Fruit fly (Drosophila melanogaster) whole organism, embryonic: Measurements from ENCODE around the gene H2.0.

Experiments
- Abd-B ChIP-seq: fragments of 200-800 bp; sonication (Bioruptor generic); optimal IDR thresholded peaks from 2 replicates; lab custom pipeline; 2018; ENCODE audit warnings: missing biosample characterization, mild to moderate bottlenecking, missing genetic modification characterization, moderate library complexity
- Awh ChIP-seq: fragments of 200-800 bp; sonication (Bioruptor generic); IDR thresholded peaks from 2 replicates; pipeline ENCODE4, ENCODE4 v1.3.6; 2022; ENCODE audit warnings: missing biosample characterization, missing genetic modification characterization
- BtbVII ChIP-seq: fragments of 200-800 bp; sonication (Bioruptor generic); optimal IDR thresholded peaks from 3 replicates; lab custom pipeline; 2017; ENCODE audit warnings: missing biosample characterization, mild to moderate bottlenecking, missing genetic modification characterization
- CG10267 ChIP-seq: fragments of 200-800 bp; sonication (Bioruptor generic); optimal IDR thresholded peaks from 2 replicates; lab custom pipeline; 2018; ENCODE audit warnings: missing biosample characterization, mild to moderate bottlenecking, missing genetic modification characterization, moderate library complexity
- CG10431 ChIP-seq: fragments of 200-800 bp; sonication (Bioruptor generic); optimal IDR thresholded peaks from 3 replicates; lab custom pipeline; 2018; ENCODE audit warnings: missing biosample characterization, mild to moderate bottlenecking, missing genetic modification characterization
- CG12155 ChIP-seq: fragments of 200-800 bp; sonication (Bioruptor generic); optimal IDR thresholded peaks from 3 replicates; lab custom pipeline; 2016; ENCODE audit warnings: missing biosample characterization, missing genetic modification characterization
- CG12744 ChIP-seq: fragments of 200-800 bp; sonication (Bioruptor generic); optimal IDR thresholded peaks from 2 replicates; lab custom pipeline; 2016; ENCODE audit warnings: missing biosample characterization, missing genetic modification characterization
- CG15601 ChIP-seq: fragments of 200-800 bp; sonication (Bioruptor generic); optimal IDR thresholded peaks from 3 replicates; lab custom pipeline; 2019; ENCODE audit warnings: missing biosample characterization, mild to moderate bottlenecking, missing genetic modification characterization, moderate library complexity
- CG17612 ChIP-seq: fragments of 200-800 bp; sonication (Bioruptor generic); IDR thresholded peaks from 2 replicates; pipeline ENCODE4 v1.3.6; 2022; ENCODE audit warnings: missing biosample characterization, missing genetic modification characterization
- CG18262 ChIP-seq: fragments of 200-800 bp; optimal IDR thresholded peaks from 3 replicates; lab custom pipeline; 2019; ENCODE audit warnings: missing biosample characterization, mild to moderate bottlenecking, missing genetic modification characterization, moderate library complexity
- CG3838 ChIP-seq: fragments of 200-800 bp; sonication (Bioruptor generic); optimal IDR thresholded peaks from 3 replicates; lab custom pipeline; 2016; ENCODE audit warnings: missing biosample characterization, missing genetic modification characterization
- CG8281 ChIP-seq: fragments of 200-800 bp; sonication (Bioruptor generic); optimal IDR thresholded peaks from 2 replicates; lab custom pipeline; 2018; ENCODE audit warnings: missing biosample characterization, mild to moderate bottlenecking, missing genetic modification characterization, moderate library complexity
- CG8924 ChIP-seq: fragments of 200-800 bp; optimal IDR thresholded peaks from 3 replicates; lab custom pipeline; 2019; ENCODE audit warnings: missing biosample characterization, mild to moderate bottlenecking, missing genetic modification characterization, moderate library complexity
- CG9609 ChIP-seq: fragments of 200-800 bp; sonication (Bioruptor generic); optimal IDR thresholded peaks from 3 replicates; lab custom pipeline; 2016; ENCODE audit warnings: missing biosample characterization, missing genetic modification characterization
- CG9932 ChIP-seq: fragments of 200-800 bp; sonication (Bioruptor generic); IDR thresholded peaks from 2 replicates; pipeline ENCODE4 v1.3.6; 2022; ENCODE audit warnings: missing biosample characterization, missing genetic modification characterization
- Camta ChIP-seq: fragments of 200-800 bp; sonication (Bioruptor generic); optimal IDR thresholded peaks from 2 replicates; lab custom pipeline; 2016; ENCODE audit warnings: missing biosample characterization, missing genetic modification characterization
- CrebB ChIP-seq: fragments of 200-800 bp; sonication (Bioruptor generic); optimal IDR thresholded peaks from 3 replicates; lab custom pipeline; 2018; ENCODE audit warnings: missing biosample characterization, mild to moderate bottlenecking, missing genetic modification characterization
- HLH3B ChIP-seq: fragments of 200-800 bp; sonication (Bioruptor generic); IDR thresholded peaks from 2 replicates; pipeline ENCODE4 v1.3.6; 2022; ENCODE audit warnings: missing biosample characterization, missing genetic modification characterization
- Hey ChIP-seq: fragments of 200-800 bp; sonication (Bioruptor generic); optimal IDR thresholded peaks from 3 replicates; lab custom pipeline; 2018; ENCODE audit warnings: missing biosample characterization, mild to moderate bottlenecking, missing genetic modification characterization
- HmgZ ChIP-seq: fragments of 200-800 bp; sonication (Bioruptor generic); optimal IDR thresholded peaks from 2 replicates; lab custom pipeline; 2018; ENCODE audit warnings: missing biosample characterization, mild to moderate bottlenecking, missing genetic modification characterization
- Lim3 ChIP-seq: fragments of 200-800 bp; sonication (Bioruptor generic); IDR thresholded peaks from 2 replicates; pipeline ENCODE4 v1.3.6; 2022; ENCODE audit warnings: missing biosample characterization, missing genetic modification characterization
- Neu2 ChIP-seq: fragments of 200-800 bp; sonication (Bioruptor generic); optimal IDR thresholded peaks from 3 replicates; lab custom pipeline; 2016; ENCODE audit warnings: missing biosample characterization, missing genetic modification characterization, borderline replicate concordance
- Oli ChIP-seq: fragments of 200-800 bp; sonication (Bioruptor generic); optimal IDR thresholded peaks from 2 replicates; lab custom pipeline; 2018; ENCODE audit warnings: missing biosample characterization, mild to moderate bottlenecking, missing genetic modification characterization, moderate library complexity
- Pdp1 ChIP-seq, 2 experiments: fragments of 200-800 bp; sonication (Bioruptor generic); optimal IDR thresholded peaks; 3 replicates each; lab custom pipeline; 2016; ENCODE audit warnings: missing biosample characterization in 2 of 2, missing genetic modification characterization in 2 of 2, mild to moderate bottlenecking in 1 of 2, moderate library complexity in 1 of 2
- Side ChIP-seq: fragments of 200-800 bp; sonication (Bioruptor generic); optimal IDR thresholded peaks from 2 replicates; lab custom pipeline; 2016; ENCODE audit warnings: missing biosample characterization, missing genetic modification characterization
- Sry-β ChIP-seq: fragments of 200-800 bp; sonication (Bioruptor generic); optimal IDR thresholded peaks from 2 replicates; lab custom pipeline; 2018; ENCODE audit warnings: missing biosample characterization, mild to moderate bottlenecking, missing genetic modification characterization, moderate library complexity
- TFAM ChIP-seq: fragments of 200-800 bp; sonication (Bioruptor generic); optimal IDR thresholded peaks from 2 replicates; lab custom pipeline; 2017; ENCODE audit warnings: missing biosample characterization, missing genetic modification characterization, inconsistent platforms
- Tbp ChIP-seq: fragments of >200 bp; optimal IDR thresholded peaks from 2 replicates; lab custom pipeline; 2018; ENCODE audit warnings: missing biosample characterization, missing genetic modification characterization
- ac ChIP-seq: fragments of 200-800 bp; sonication (Bioruptor generic); optimal IDR thresholded peaks from 3 replicates; lab custom pipeline; 2017; ENCODE audit warnings: missing biosample characterization, mild to moderate bottlenecking, missing genetic modification characterization
- ase ChIP-seq: fragments of 200-800 bp; sonication (Bioruptor generic); IDR thresholded peaks from 3 replicates; pipeline ENCODE4 v1.3.6; 2022; ENCODE audit warnings: missing biosample characterization, missing genetic modification characterization
- chn ChIP-seq: fragments of 200-800 bp; sonication (Bioruptor generic); optimal IDR thresholded peaks from 2 replicates; lab custom pipeline; 2016; ENCODE audit warnings: missing biosample characterization, missing genetic modification characterization
- crp ChIP-seq, 2 experiments: fragments of 200-800 bp; sonication (Bioruptor generic); optimal IDR thresholded peaks; 2 replicates in 1 of 2; 3 replicates in 1 of 2; lab custom pipeline; 2017; ENCODE audit warnings: missing biosample characterization in 2 of 2, missing genetic modification characterization in 2 of 2, mild to moderate bottlenecking in 1 of 2, moderate library complexity in 1 of 2
- cwo ChIP-seq: fragments of 200-800 bp; sonication (Bioruptor generic); optimal IDR thresholded peaks from 3 replicates; lab custom pipeline; 2017; ENCODE audit warnings: missing biosample characterization, missing genetic modification characterization, mild to moderate bottlenecking, moderate library complexity, missing genetic modification reagents
- dimm ChIP-seq: fragments of 200-800 bp; sonication (Bioruptor generic); IDR thresholded peaks from 2 replicates; pipeline ENCODE4 v1.3.6; 2022; ENCODE audit warnings: missing biosample characterization, missing genetic modification characterization
- en ChIP-seq: fragments of 200-800 bp; sonication (Bioruptor generic); optimal IDR thresholded peaks from 2 replicates; lab custom pipeline; 2016; ENCODE audit warnings: missing biosample characterization, missing genetic modification characterization
- esg ChIP-seq: fragments of 200-800 bp; sonication (Bioruptor generic); conservative IDR thresholded peaks from 2 replicates; pipeline ENCODE4 v1.3.6; 2022; ENCODE audit warnings: missing biosample characterization, missing genetic modification characterization
- fru ChIP-seq: fragments of >200 bp; optimal IDR thresholded peaks from 2 replicates; lab custom pipeline; 2017
- hb ChIP-seq: fragments of 200-800 bp; sonication (Bioruptor generic); IDR thresholded peaks from 3 replicates; pipeline ENCODE4 v1.3.6; 2022; ENCODE audit warnings: missing biosample characterization, missing genetic modification characterization; ENCODE audit not compliant: partially characterized antibody
- inv ChIP-seq: fragments of 200-800 bp; sonication (Bioruptor generic); IDR thresholded peaks from 2 replicates; pipeline ENCODE4 v1.3.6; 2022; ENCODE audit warnings: missing biosample characterization, missing genetic modification characterization; ENCODE audit not compliant: partially characterized antibody
- mirr ChIP-seq: fragments of 200-800 bp; sonication (Bioruptor generic); optimal IDR thresholded peaks from 3 replicates; lab custom pipeline; 2018; ENCODE audit warnings: missing biosample characterization, mild to moderate bottlenecking, missing genetic modification characterization
- nau ChIP-seq: fragments of 200-800 bp; sonication (Bioruptor generic); optimal IDR thresholded peaks from 3 replicates; lab custom pipeline; 2017; ENCODE audit warnings: missing biosample characterization, mild to moderate bottlenecking, missing genetic modification characterization, missing genetic modification reagents
- repo ChIP-seq: fragments of 200-800 bp; sonication (Bioruptor generic); optimal IDR thresholded peaks from 2 replicates; lab custom pipeline; 2016; ENCODE audit warnings: missing biosample characterization, missing genetic modification characterization
- salm ChIP-seq: fragments of 200-800 bp; sonication (Bioruptor generic); optimal IDR thresholded peaks from 2 replicates; lab custom pipeline; 2018; ENCODE audit warnings: missing biosample characterization, mild to moderate bottlenecking, missing genetic modification characterization
- scrt ChIP-seq: fragments of 200-800 bp; sonication (Bioruptor generic); optimal IDR thresholded peaks from 2 replicates; lab custom pipeline; 2018; ENCODE audit warnings: missing biosample characterization, mild to moderate bottlenecking, missing genetic modification characterization, moderate library complexity
- sens ChIP-seq: fragments of 200-800 bp; sonication (Bioruptor generic); peaks from one replicate; lab custom pipeline; 2016; ENCODE audit warnings: missing biosample characterization, missing genetic modification characterization
- sim ChIP-seq: fragments of 200-800 bp; sonication (Bioruptor generic); IDR thresholded peaks from 2 replicates; pipeline ENCODE4 v1.3.6; 2022; ENCODE audit warnings: missing biosample characterization, missing genetic modification characterization
- so ChIP-seq: fragments of 200-800 bp; sonication (Bioruptor generic); IDR thresholded peaks from 3 replicates; pipeline ENCODE4 v1.3.6; 2022; ENCODE audit warnings: missing biosample characterization, missing genetic modification characterization
- sqz ChIP-seq: fragments of 200-800 bp; sonication (Bioruptor generic); optimal IDR thresholded peaks from 3 replicates; lab custom pipeline; 2018; ENCODE audit warnings: missing biosample characterization, mild to moderate bottlenecking, missing genetic modification characterization
- stc ChIP-seq: fragments of 200-800 bp; sonication (Bioruptor generic); IDR thresholded peaks from 2 replicates; pipeline ENCODE4 v1.3.6; 2022; ENCODE audit warnings: missing biosample characterization, missing genetic modification characterization
- wdn ChIP-seq: fragments of 200-800 bp; sonication (Bioruptor generic); IDR thresholded peaks from 2 replicates; pipeline ENCODE4 v1.3.6; 2022; ENCODE audit warnings: missing biosample characterization, missing genetic modification characterization
- zf30C ChIP-seq: fragments of 200-800 bp; sonication (Bioruptor generic); optimal IDR thresholded peaks from 3 replicates; lab custom pipeline; 2018; ENCODE audit warnings: missing biosample characterization, mild to moderate bottlenecking, missing genetic modification characterization

Gene H2.0

DNA sequence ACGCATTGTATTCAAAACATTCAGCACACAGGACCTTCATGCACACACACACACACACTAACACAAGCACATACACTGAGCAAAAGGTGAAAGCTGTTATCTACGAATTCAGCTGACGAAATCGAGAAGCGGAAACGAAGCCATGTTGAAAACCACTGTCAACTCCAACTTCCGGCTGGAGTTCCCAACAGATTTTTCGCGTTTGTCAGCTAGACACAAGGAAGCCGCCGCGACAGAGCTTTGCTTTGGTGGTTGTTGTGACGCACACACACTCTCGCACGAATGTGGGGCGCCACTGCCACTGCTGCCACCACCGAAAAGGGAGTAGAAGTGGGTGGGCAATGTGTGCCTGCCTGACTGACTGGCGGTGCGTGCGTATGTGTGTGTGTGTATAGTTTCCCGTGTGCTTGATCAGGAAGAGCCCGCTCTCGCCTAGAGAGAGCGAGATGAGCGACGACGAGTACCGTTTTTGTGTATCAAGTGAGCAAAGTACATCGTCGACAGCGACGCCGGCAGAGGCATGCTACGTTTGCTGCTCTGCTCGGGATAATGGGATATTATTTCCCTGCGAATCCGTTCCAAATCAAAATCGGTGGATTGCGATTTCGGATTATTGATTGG lies 21.5 kb downstream of the H2.0 start (continued):
- TF ChIP-seq CG8281 (tag; lab: Kevin White, UChicago) (peak; percentile 33), HmgZ (tag; lab: Kevin White, UChicago) (peak; percentile 41), HLH3B (GFP tag; lab: Robert Waterston, UW) (no peak; the same call in 1 of the 2 replicates), en (GFP tag; lab: Kevin White, UChicago) (peak; percentile 13), Pdp1 (GFP tag; optimal IDR thresholded peaks at IDR 0.05; lab: Kevin White, UChicago) (no peak), mirr (GFP tag; lab: Kevin White, UChicago) (peak; percentile 63), CG9932 (no peak), Neu2 (GFP tag; lab: Kevin White, UChicago) (no peak), stc (no peak), wdn (no peak), Abd-B (GFP tag; lab: Kevin White, UChicago) (no peak), nau (no peak), zf30C (GFP tag; lab: Kevin White, UChicago) (peak; percentile 66), CG12155 (GFP tag; lab: Kevin White, UChicago) (no peak), sim (GFP tag; lab: Robert Waterston, UW) (no peak), Camta (GFP tag; lab: Kevin White, UChicago) (no peak), sqz (peak; percentile 45), Hey (tag; lab: Kevin White, UChicago) (peak; percentile 58), Side (GFP tag; lab: Kevin White, UChicago) (peak; percentile 48), scrt (GFP tag; lab: Kevin White, UChicago) (peak; percentile 70), ac (peak; percentile 6), CrebB (tag; lab: Kevin White, UChicago) (peak; percentile 48), CG10267 (tag; lab: Kevin White, UChicago) (peak; percentile 39), sens (GFP tag; lab: Kevin White, UChicago) (peak; percentile 81), chn (GFP tag; lab: Kevin White, UChicago) (no peak), CG12744 (GFP tag; lab: Kevin White, UChicago) (no peak), CG18262 (tag; lab: Kevin White, UChicago) (peak; percentile 46), esg (GFP tag; lab: Robert Waterston, UW) (no peak), fru (no peak), Awh (GFP tag; lab: Robert Waterston, UW) (peak; percentile 51; the same call in 1 of the 2 replicates), inv (GFP tag; lab: Robert Waterston, UW) (no peak), repo (GFP tag; lab: Kevin White, UChicago) (no peak), CG17612 (GFP tag; lab: Robert Waterston, UW) (no peak), BtbVII (GFP tag; lab: Kevin White, UChicago) (peak; percentile 79), salm (tag; lab: Kevin White, UChicago) (no peak), ase (GFP tag; lab: Robert Waterston, UW) (no peak), CG8924 (tag; lab: Kevin White, UChicago) (peak; percentile 43), Oli (peak; percentile 34), CG9609 (GFP tag; lab: Kevin White, UChicago) (no peak), crp (GFP tag; optimal IDR thresholded peaks at IDR 0.05; lab: Kevin White, UChicago) (peak in 1 of 2 experiments; percentile 32), dimm (GFP tag; lab: Robert Waterston, UW) (no peak), Tbp (no peak), hb (GFP tag; lab: Robert Waterston, UW) (no peak), Lim3 (no peak), so (GFP tag; lab: Robert Waterston, UW) (no peak), Sry-β (GFP tag; lab: Kevin White, UChicago) (peak; percentile 45), CG15601 (tag; lab: Kevin White, UChicago) (peak; percentile 66), TFAM (GFP tag; lab: Kevin White, UChicago) (peak; percentile 15), CG10431 (peak; percentile 80), CG3838 (GFP tag; lab: Kevin White, UChicago) (no peak), cwo (GFP tag; lab: Kevin White, UChicago) (no peak)
